Worm (Caenorhabditis elegans): ENCODE results near the gene his-42.

his-42 gene

DNA sequence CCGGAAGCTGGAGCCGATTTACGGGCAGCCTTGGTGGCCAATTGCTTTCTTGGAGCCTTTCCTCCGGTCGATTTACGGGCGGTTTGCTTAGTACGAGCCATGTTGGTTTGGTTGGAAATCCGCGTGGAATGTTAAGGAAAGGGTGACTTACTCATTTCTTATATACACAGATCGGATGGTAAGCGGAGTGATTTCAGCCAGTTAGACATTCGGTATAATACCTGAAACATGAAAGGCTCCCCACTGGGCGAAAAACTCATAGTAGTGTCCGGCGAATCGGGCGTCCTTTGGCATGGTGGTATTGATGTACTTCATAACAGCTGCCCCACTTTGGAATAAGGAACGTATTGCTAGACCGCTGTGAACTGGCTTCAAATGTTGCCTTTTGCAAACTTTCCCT, at the start of gene his-42:
Gene his-42 (minus strand): TSS at position 101 of the 400 bp plus-strand sequence.
- no peak for TF ChIP-seq madf-2 (tag; optimal IDR thresholded peaks at IDR 0.05)
- no peak for TF ChIP-seq unc-55 (GFP tag; optimal IDR thresholded peaks at IDR 0.05)
- TF ChIP-seq odd-2 (tag; optimal IDR thresholded peaks at IDR 0.05) = no peak
- no peak for TF ChIP-seq ceh-14 (tag; optimal IDR thresholded peaks at IDR 0.05)
- no peak for TF ChIP-seq hlh-6 (tag; optimal IDR thresholded peaks at IDR 0.05)
- no peak for TF ChIP-seq ceh-22 (tag; optimal IDR thresholded peaks at IDR 0.05)
- no peak for TF ChIP-seq ceh-18 (tag; optimal IDR thresholded peaks at IDR 0.05)

DNA sequence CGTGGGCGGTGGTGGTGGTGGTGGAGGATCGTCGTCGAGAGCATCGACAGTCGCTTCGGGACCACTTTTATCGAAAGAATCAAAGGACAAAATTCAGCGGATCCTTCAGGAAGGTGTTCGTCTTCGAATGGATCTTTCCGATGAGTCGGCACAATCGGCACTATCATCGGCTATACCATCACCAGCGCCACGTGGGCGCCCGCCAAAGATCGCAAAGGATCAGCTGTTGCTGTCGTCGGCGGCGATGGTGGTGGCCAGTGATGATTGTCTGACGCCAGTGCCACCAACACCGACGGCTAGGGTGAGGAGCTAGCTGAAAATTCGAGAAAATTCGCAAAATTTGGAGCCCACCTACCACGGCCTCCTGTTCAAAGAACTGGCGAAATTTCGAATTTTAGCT, 49.5 kb upstream of the his-42 start:
- TF ChIP-seq sdc-2 (tag; optimal IDR thresholded peaks at IDR 0.05) = no peak
- TF ChIP-seq zip-5 (tag; optimal IDR thresholded peaks at IDR 0.05) = no peak
- TF ChIP-seq ceh-2 (tag; optimal IDR thresholded peaks at IDR 0.05) = no peak
- no peak for TF ChIP-seq ceh-34 (tag; optimal IDR thresholded peaks at IDR 0.05)
- no peak for TF ChIP-seq ztf-16 (tag; optimal IDR thresholded peaks at IDR 0.05)
- no peak for TF ChIP-seq dmd-4 (tag; optimal IDR thresholded peaks at IDR 0.05; ENCODE audit: borderline replicate concordance)
- no peak for TF ChIP-seq nfya-1 (tag; optimal IDR thresholded peaks at IDR 0.05)

DNA sequence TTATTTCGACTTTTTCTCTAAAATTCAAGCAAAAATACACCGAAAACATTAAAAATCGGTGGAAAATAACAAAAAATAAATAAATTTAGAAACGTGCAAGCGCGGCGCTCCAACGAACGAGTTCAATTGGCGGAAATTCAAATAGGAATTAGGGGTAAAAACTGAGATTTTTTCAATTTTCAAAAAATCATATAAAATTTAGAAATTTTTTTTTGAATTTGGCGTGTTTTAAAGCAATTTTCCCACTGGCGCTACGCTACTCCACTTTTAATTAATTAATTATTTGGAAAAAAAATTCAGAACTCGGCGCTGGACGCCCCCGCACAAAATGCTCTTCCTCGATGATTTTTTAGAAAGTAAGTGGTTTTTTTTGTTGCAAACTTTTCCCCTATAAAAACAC, 47.2 kb upstream of the his-42 start, which contains the start of gene ing-3:
Gene ing-3 (plus strand): TSS at position 301 of the 400 bp plus-strand sequence.
- no peak for TF ChIP-seq syd-9 (tag; optimal IDR thresholded peaks at IDR 0.05)
- TF ChIP-seq ceh-19 (GFP tag; optimal IDR thresholded peaks at IDR 0.05) = no peak
- TF ChIP-seq nhr-11 (tag; optimal IDR thresholded peaks at IDR 0.05) = no peak
- TF ChIP-seq fax-1 (tag; optimal IDR thresholded peaks at IDR 0.05) = no peak
- TF ChIP-seq C08G9.2 (tag; optimal IDR thresholded peaks at IDR 0.05) = no peak
- TF ChIP-seq mec-3 (tag; optimal IDR thresholded peaks at IDR 0.05; ENCODE audit: borderline replicate concordance) = no peak
- TF ChIP-seq ceh-2 (tag; optimal IDR thresholded peaks at IDR 0.05) = no peak
- TF ChIP-seq lin-11 (tag; optimal IDR thresholded peaks at IDR 0.05) = no peak
- TF ChIP-seq odd-2 (tag; optimal IDR thresholded peaks at IDR 0.05) = no peak
- no peak for TF ChIP-seq ceh-22 (tag; optimal IDR thresholded peaks at IDR 0.05)
- TF ChIP-seq unc-86 (tag; optimal IDR thresholded peaks at IDR 0.05) = no peak
- TF ChIP-seq zip-5 (tag; optimal IDR thresholded peaks at IDR 0.05) = no peak
- TF ChIP-seq K09A11.1 (tag; optimal IDR thresholded peaks at IDR 0.05; ENCODE audit: insufficient read depth) = no peak

DNA sequence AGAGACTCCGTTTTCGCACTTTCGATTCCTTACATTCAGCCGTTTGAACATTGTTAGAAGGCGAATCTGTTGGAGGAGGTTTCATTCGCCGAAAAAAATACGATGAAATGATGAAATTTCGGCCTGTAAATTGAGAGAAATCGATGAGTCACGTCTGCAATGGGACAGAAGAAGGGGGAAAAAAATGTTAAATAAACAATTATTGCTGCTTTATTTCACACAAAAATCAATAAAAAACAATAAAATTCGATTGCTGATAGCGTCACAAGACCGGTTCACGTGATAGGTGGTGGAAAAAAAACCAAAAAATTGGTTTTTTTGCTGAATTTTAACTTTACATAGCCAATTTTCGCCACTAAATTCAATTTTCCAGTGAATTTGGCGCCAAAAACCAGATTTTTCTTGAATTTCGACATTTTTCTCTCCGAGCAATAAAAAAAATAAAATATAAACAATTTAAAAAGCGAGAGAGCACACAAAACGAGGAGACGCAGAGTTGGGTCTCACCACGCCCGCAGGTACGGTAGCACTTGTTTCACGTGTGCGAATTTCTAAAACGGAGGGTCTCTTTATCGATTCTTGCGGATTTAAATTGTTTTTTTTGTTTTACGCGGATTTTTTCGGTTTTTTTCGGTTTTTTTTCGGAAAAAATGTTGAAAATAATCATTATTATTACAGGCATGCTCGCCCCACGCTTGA, 43.8 kb upstream of the his-42 start, which contains the start of the genes cup-14 and ndub-8:
Gene cup-14 (minus strand): TSS at position 51 of the 699 bp plus-strand sequence.
Gene ndub-8 (plus strand): TSS at position 679 of the 699 bp plus-strand sequence.
- TF ChIP-seq hlh-8 (tag; optimal IDR thresholded peaks at IDR 0.05) (no peak), eyg-1 (tag; optimal IDR thresholded peaks at IDR 0.05) (no peak), pag-3 (tag; optimal IDR thresholded peaks at IDR 0.05; ENCODE audit: borderline replicate concordance) (no peak), gmeb-2 (tag; optimal IDR thresholded peaks at IDR 0.05) (no peak), C38D4.7 (GFP tag; optimal IDR thresholded peaks at IDR 0.05) (no peak), pat-9 (tag; optimal IDR thresholded peaks at IDR 0.05) (no peak), sox-2 (GFP tag; IDR thresholded peaks at IDR 0.05) (no peak), F13H6.1 (tag; optimal IDR thresholded peaks at IDR 0.05) (no peak), unc-55 (GFP tag; optimal IDR thresholded peaks at IDR 0.05) (peak; percentile 77), tbx-7 (tag; optimal IDR thresholded peaks at IDR 0.05) (no peak), syd-9 (tag; optimal IDR thresholded peaks at IDR 0.05) (no peak), lim-6 (tag; optimal IDR thresholded peaks at IDR 0.05) (peak; percentile 25), ets-4 (tag; optimal IDR thresholded peaks at IDR 0.05) (no peak), ahr-1 (tag; optimal IDR thresholded peaks at IDR 0.05) (no peak), pha-2 (tag; optimal IDR thresholded peaks at IDR 0.05) (no peak), pros-1 (tag; optimal IDR thresholded peaks at IDR 0.05) (no peak), fax-1 (tag; optimal IDR thresholded peaks at IDR 0.05) (no peak), Y22D7AL.16 (tag; optimal IDR thresholded peaks at IDR 0.05) (no peak), unc-86 (tag; optimal IDR thresholded peaks at IDR 0.05) (no peak), zip-5 (tag; optimal IDR thresholded peaks at IDR 0.05) (no peak), K02D7.2 (tag; optimal IDR thresholded peaks at IDR 0.05) (no peak), K09A11.1 (tag; optimal IDR thresholded peaks at IDR 0.05; ENCODE audit: insufficient read depth) (no peak), nhr-232 (tag; optimal IDR thresholded peaks at IDR 0.05) (no peak), hlh-6 (tag; optimal IDR thresholded peaks at IDR 0.05) (no peak), unc-3 (GFP tag; conservative IDR thresholded peaks at IDR 0.05) (no peak), unc-3 (tag; optimal IDR thresholded peaks at IDR 0.05) (no peak), odd-2 (tag; optimal IDR thresholded peaks at IDR 0.05) (no peak), ceh-19 (GFP tag; optimal IDR thresholded peaks at IDR 0.05) (peak; percentile 13), ama-1 (optimal IDR thresholded peaks at IDR 0.05) (no peak), ttx-3 (tag; optimal IDR thresholded peaks at IDR 0.05) (no peak), ceh-9 (tag; optimal IDR thresholded peaks at IDR 0.05) (no peak), npax-4 (tag; optimal IDR thresholded peaks at IDR 0.05) (no peak)

All from whole organism, late embryonic.